Worm (Caenorhabditis elegans): ENCODE data around the gene str-144.

- TF ChIP-seq sea-1 (GFP tag; conservative IDR thresholded peaks at IDR 0.05) (no peak), F13C5.2 (tag; optimal IDR thresholded peaks at IDR 0.05) (no peak), flt-1 (GFP tag; IDR thresholded peaks at IDR 0.05) (peak; percentile 13; the same call in 1 of the 2 replicates), ceh-13 (GFP tag; optimal IDR thresholded peaks at IDR 0.05) (no peak), ama-1 (optimal IDR thresholded peaks at IDR 0.05) (peak; percentile 62), hmbx-1 (tag; optimal IDR thresholded peaks at IDR 0.05) (no peak), ceh-36 (tag; optimal IDR thresholded peaks at IDR 0.05) (no peak), scrt-1 (GFP tag; IDR thresholded peaks at IDR 0.05) (no peak), aly-1 (tag; optimal IDR thresholded peaks at IDR 0.05) (no peak), hnd-1 (tag; optimal IDR thresholded peaks at IDR 0.05) (no peak), tbx-37 (GFP tag; conservative IDR thresholded peaks at IDR 0.05) (no peak), hmg-4 (GFP tag; optimal IDR thresholded peaks at IDR 0.05) (no peak), tbx-11 (GFP tag; IDR thresholded peaks at IDR 0.05) (no peak), ets-7 (tag; optimal IDR thresholded peaks at IDR 0.05) (no peak)
Measured at ce11 chrV:8039085-8039525, 32.8 kb downstream of the str-144 start.

All from whole organism, early embryonic.